Fruit fly (Drosophila melanogaster) whole organism, embryonic: ENCODE measurements around the gene caup.
A peak's percentile ranks its signal among the peaks of the same experiment; 100 is the strongest.

Experiments
- Abd-B ChIP-seq: fragments of 200-800 bp; sonication (Bioruptor generic); optimal IDR thresholded peaks from 2 replicates; lab custom pipeline; 2018; ENCODE audit warnings: missing biosample characterization, mild to moderate bottlenecking, missing genetic modification characterization, moderate library complexity
- Atf-2 ChIP-seq: fragments of 200-800 bp; sonication (Bioruptor generic); optimal IDR thresholded peaks from 2 replicates; lab custom pipeline; 2016; ENCODE audit warnings: missing biosample characterization, missing genetic modification characterization
- CG12299 ChIP-seq: fragments of 200-800 bp; sonication (Bioruptor generic); optimal IDR thresholded peaks from 2 replicates; lab custom pipeline; 2018; ENCODE audit warnings: missing biosample characterization, mild to moderate bottlenecking, missing genetic modification characterization
- CG13296 ChIP-seq: fragments of 200-800 bp; sonication (Bioruptor generic); optimal IDR thresholded peaks from 3 replicates; lab custom pipeline; 2018; ENCODE audit warnings: missing biosample characterization, mild to moderate bottlenecking, missing genetic modification characterization
- CG13775 ChIP-seq: fragments of 200-800 bp; sonication (Bioruptor generic); optimal IDR thresholded peaks from 3 replicates; lab custom pipeline; 2017; ENCODE audit warnings: missing biosample characterization, mild to moderate bottlenecking, missing genetic modification characterization
- CG13894 ChIP-seq: fragments of 200-800 bp; sonication (Bioruptor generic); optimal IDR thresholded peaks from 3 replicates; lab custom pipeline; 2018; ENCODE audit warnings: missing biosample characterization, mild to moderate bottlenecking, missing genetic modification characterization, moderate library complexity
- CG15514 ChIP-seq: fragments of 200-800 bp; sonication (Bioruptor generic); optimal IDR thresholded peaks from 3 replicates; lab custom pipeline; 2017; ENCODE audit warnings: missing biosample characterization, missing genetic modification characterization, mild to moderate bottlenecking, moderate library complexity, missing genetic modification reagents
- CG16813 ChIP-seq: fragments of 200-800 bp; sonication (Bioruptor generic); IDR thresholded peaks from 3 replicates; pipeline ENCODE4 v1.3.6; 2022; ENCODE audit warnings: missing biosample characterization, missing genetic modification characterization; ENCODE audit not compliant: partially characterized antibody
- CG17912 ChIP-seq: fragments of 200-800 bp; sonication (Bioruptor generic); optimal IDR thresholded peaks from 2 replicates; lab custom pipeline; 2018; ENCODE audit warnings: missing biosample characterization, mild to moderate bottlenecking, missing genetic modification characterization
- CG18764 ChIP-seq: fragments of 200-800 bp; sonication (Bioruptor generic); optimal IDR thresholded peaks from 3 replicates; lab custom pipeline; 2016; ENCODE audit warnings: missing biosample characterization, missing genetic modification characterization
- CG32532 ChIP-seq: fragments of 200-800 bp; sonication (Bioruptor generic); IDR thresholded peaks from 2 replicates; pipeline ENCODE4 v1.3.6; 2022; ENCODE audit warnings: missing biosample characterization, missing genetic modification characterization
- CG8281 ChIP-seq: fragments of 200-800 bp; sonication (Bioruptor generic); optimal IDR thresholded peaks from 2 replicates; lab custom pipeline; 2018; ENCODE audit warnings: missing biosample characterization, mild to moderate bottlenecking, missing genetic modification characterization, moderate library complexity
- CG9817 ChIP-seq: fragments of 200-800 bp; sonication (Bioruptor generic); optimal IDR thresholded peaks from 2 replicates; lab custom pipeline; 2018; ENCODE audit warnings: missing biosample characterization, mild to moderate bottlenecking, missing genetic modification characterization, moderate library complexity
- Chrac-16 ChIP-seq: fragments of 200-800 bp; sonication (Bioruptor generic); optimal IDR thresholded peaks from 3 replicates; lab custom pipeline; 2016; ENCODE audit warnings: missing biosample characterization, missing genetic modification characterization
- Dbx ChIP-seq: fragments of 200-800 bp; sonication (Bioruptor generic); IDR thresholded peaks from 3 replicates; pipeline ENCODE4 v1.3.6; 2022; ENCODE audit warnings: missing biosample characterization, missing genetic modification characterization
- Dek ChIP-seq: fragments of 200-800 bp; sonication (Bioruptor generic); optimal IDR thresholded peaks from 3 replicates; lab custom pipeline; 2019; ENCODE audit warnings: missing biosample characterization, mild to moderate bottlenecking, missing genetic modification characterization, moderate library complexity
- Dll ChIP-seq: fragments of 200-800 bp; sonication (Bioruptor generic); IDR thresholded peaks from 4 replicates; pipeline ENCODE4 v1.3.6; 2022; ENCODE audit warnings: missing biosample characterization, missing genetic modification characterization; ENCODE audit not compliant: partially characterized antibody
- Elba2 ChIP-seq: fragments of 200-800 bp; sonication (Bioruptor generic); optimal IDR thresholded peaks from 3 replicates; lab custom pipeline; 2016; ENCODE audit warnings: missing biosample characterization, missing genetic modification characterization
- Ets65A ChIP-seq: fragments of 200-800 bp; sonication (Bioruptor generic); peaks from one replicate; lab custom pipeline; 2016; ENCODE audit warnings: missing biosample characterization, missing genetic modification characterization
- Fer3 ChIP-seq: fragments of 200-800 bp; sonication (Bioruptor generic); optimal IDR thresholded peaks from 2 replicates; lab custom pipeline; 2018; ENCODE audit warnings: missing biosample characterization, mild to moderate bottlenecking, missing genetic modification characterization, moderate library complexity
- Hey ChIP-seq: fragments of 200-800 bp; sonication (Bioruptor generic); optimal IDR thresholded peaks from 3 replicates; lab custom pipeline; 2018; ENCODE audit warnings: missing biosample characterization, mild to moderate bottlenecking, missing genetic modification characterization
- HmgZ ChIP-seq: fragments of 200-800 bp; sonication (Bioruptor generic); optimal IDR thresholded peaks from 2 replicates; lab custom pipeline; 2018; ENCODE audit warnings: missing biosample characterization, mild to moderate bottlenecking, missing genetic modification characterization
- Hmx ChIP-seq: fragments of 200-800 bp; sonication (Bioruptor generic); optimal IDR thresholded peaks from 2 replicates; lab custom pipeline; 2016; ENCODE audit warnings: missing biosample characterization, missing genetic modification characterization
- Kr ChIP-seq: fragments of 200-800 bp; sonication (Bioruptor generic); optimal IDR thresholded peaks from 2 replicates; lab custom pipeline; 2017; ENCODE audit warnings: missing biosample characterization, mild to moderate bottlenecking, missing genetic modification characterization
- Med ChIP-seq: fragments of 200-800 bp; sonication (Bioruptor generic); peaks from one replicate; lab custom pipeline; 2016; ENCODE audit warnings: missing biosample characterization, missing genetic modification characterization, mild to moderate bottlenecking, inconsistent platforms, moderate library complexity
- NFAT ChIP-seq: fragments of 200-800 bp; sonication (Bioruptor generic); IDR thresholded peaks from 2 replicates; pipeline ENCODE4 v1.3.6; 2022; ENCODE audit warnings: missing biosample characterization, missing genetic modification characterization
- Nf-YB ChIP-seq: fragments of 200-800 bp; sonication (Bioruptor generic); optimal IDR thresholded peaks from 3 replicates; lab custom pipeline; 2019; ENCODE audit warnings: missing biosample characterization, mild to moderate bottlenecking, missing genetic modification characterization, moderate library complexity
- Spps ChIP-seq: fragments of 200-800 bp; sonication (Bioruptor generic); optimal IDR thresholded peaks from 2 replicates; lab custom pipeline; 2018; ENCODE audit warnings: missing biosample characterization, mild to moderate bottlenecking, missing genetic modification characterization
- abd-A ChIP-seq: fragments of 200-800 bp; sonication (Bioruptor generic); optimal IDR thresholded peaks from 3 replicates; lab custom pipeline; 2019; ENCODE audit warnings: missing biosample characterization, mild to moderate bottlenecking, missing genetic modification characterization, moderate library complexity
- amos ChIP-seq: fragments of 200-800 bp; sonication (Bioruptor generic); IDR thresholded peaks from 2 replicates; pipeline ENCODE4 v1.3.6; 2022; ENCODE audit warnings: missing biosample characterization, missing genetic modification characterization; ENCODE audit not compliant: partially characterized antibody
- ase ChIP-seq: fragments of 200-800 bp; sonication (Bioruptor generic); IDR thresholded peaks from 3 replicates; pipeline ENCODE4 v1.3.6; 2022; ENCODE audit warnings: missing biosample characterization, missing genetic modification characterization
- chinmo ChIP-seq: fragments of 200-800 bp; sonication (Bioruptor generic); IDR thresholded peaks from 4 replicates; pipeline ENCODE4 v1.3.6; 2022; ENCODE audit warnings: missing biosample characterization, missing genetic modification characterization; ENCODE audit not compliant: partially characterized antibody
- chm ChIP-seq: fragments of 200-800 bp; sonication (Bioruptor generic); IDR thresholded peaks from 2 replicates; pipeline ENCODE4 v1.3.6; 2022; ENCODE audit warnings: missing biosample characterization, missing genetic modification characterization
- ci ChIP-seq: fragments of 200-800 bp; sonication (Bioruptor generic); IDR thresholded peaks from 3 replicates; pipeline ENCODE4 v1.3.6; 2022; ENCODE audit warnings: missing biosample characterization, missing genetic modification characterization
- crol ChIP-seq: fragments of 200-800 bp; sonication (Bioruptor generic); IDR thresholded peaks from 2 replicates; pipeline ENCODE4 v1.3.6; 2022; ENCODE audit warnings: missing biosample characterization, missing genetic modification characterization
- eyg ChIP-seq: fragments of 200-800 bp; sonication (Bioruptor generic); optimal IDR thresholded peaks from 3 replicates; lab custom pipeline; 2016; ENCODE audit warnings: missing biosample characterization, missing genetic modification characterization
- gcm2 ChIP-seq: fragments of 200-800 bp; sonication (Bioruptor generic); optimal IDR thresholded peaks from 2 replicates; lab custom pipeline; 2016; ENCODE audit warnings: missing biosample characterization, missing genetic modification characterization
- ham ChIP-seq: fragments of 200-800 bp; sonication (Bioruptor generic); IDR thresholded peaks from 2 replicates; pipeline ENCODE4 v1.3.6; 2022; ENCODE audit warnings: missing biosample characterization, missing genetic modification characterization
- kni ChIP-seq: fragments of 200-800 bp; sonication (Bioruptor generic); optimal IDR thresholded peaks from 3 replicates; lab custom pipeline; 2017; ENCODE audit warnings: mild to moderate bottlenecking, missing biosample characterization, missing genetic modification reagents, missing genetic modification characterization
- nerfin-1 ChIP-seq: fragments of 200-800 bp; sonication (Bioruptor generic); optimal IDR thresholded peaks from 3 replicates; lab custom pipeline; 2019; ENCODE audit warnings: missing biosample characterization, mild to moderate bottlenecking, missing genetic modification characterization, moderate library complexity
- pho ChIP-seq: fragments of 200-800 bp; sonication (Bioruptor generic); optimal IDR thresholded peaks from 2 replicates; lab custom pipeline; 2016; ENCODE audit warnings: missing biosample characterization, missing genetic modification characterization
- phol ChIP-seq: fragments of 200-800 bp; sonication (Bioruptor generic); optimal IDR thresholded peaks from 3 replicates; lab custom pipeline; 2018; ENCODE audit warnings: missing biosample characterization, mild to moderate bottlenecking, missing genetic modification characterization, moderate library complexity
- pum ChIP-seq: fragments of 200-800 bp; sonication (Bioruptor generic); optimal IDR thresholded peaks from 2 replicates; lab custom pipeline; 2016; ENCODE audit warnings: missing biosample characterization, missing genetic modification characterization
- salm ChIP-seq: fragments of 200-800 bp; sonication (Bioruptor generic); optimal IDR thresholded peaks from 2 replicates; lab custom pipeline; 2018; ENCODE audit warnings: missing biosample characterization, mild to moderate bottlenecking, missing genetic modification characterization
- sens ChIP-seq: fragments of 200-800 bp; sonication (Bioruptor generic); peaks from one replicate; lab custom pipeline; 2016; ENCODE audit warnings: missing biosample characterization, missing genetic modification characterization
- sisA ChIP-seq: fragments of 200-800 bp; sonication (Bioruptor generic); IDR thresholded peaks from 2 replicates; pipeline ENCODE4 v1.3.6; 2022; ENCODE audit warnings: missing biosample characterization, missing genetic modification characterization
- so ChIP-seq: fragments of 200-800 bp; sonication (Bioruptor generic); IDR thresholded peaks from 3 replicates; pipeline ENCODE4 v1.3.6; 2022; ENCODE audit warnings: missing biosample characterization, missing genetic modification characterization

caup gene

dm6 chr3L:12639608-12639967, 30.2 kb downstream of the caup start:
- TF ChIP-seq CG17912 (GFP tag; lab: Kevin White, UChicago) (no peak), chinmo (GFP tag; lab: Robert Waterston, UW) (0 out of 4 replicates have a peak, but pooled peaks have one; percentile 50), Dll (GFP tag; lab: Robert Waterston, UW) (no peak), CG8281 (tag; lab: Kevin White, UChicago) (no peak), Hey (tag; lab: Kevin White, UChicago) (peak; percentile 7), CG16813 (GFP tag; lab: Robert Waterston, UW) (no peak), phol (tag; lab: Kevin White, UChicago) (no peak), CG18764 (GFP tag; lab: Kevin White, UChicago) (no peak), sens (GFP tag; lab: Kevin White, UChicago) (peak; percentile 23), abd-A (tag; lab: Kevin White, UChicago) (peak; percentile 72), Med (GFP tag; lab: Kevin White, UChicago) (peak; percentile 58), Ets65A (GFP tag; lab: Kevin White, UChicago) (peak; percentile 24), NFAT (GFP tag; lab: Robert Waterston, UW) (no peak), crol (GFP tag; lab: Robert Waterston, UW) (0 out of 2 replicates have a peak, but pooled peaks have one; percentile 11), pho (GFP tag; lab: Kevin White, UChicago) (no peak), Dek (tag; lab: Kevin White, UChicago) (no peak), CG9817 (tag; lab: Kevin White, UChicago) (no peak)

dm6 chr3L:12640719-12641118, 31.3 kb downstream of the caup start:
- TF ChIP-seq Abd-B (GFP tag; lab: Kevin White, UChicago) (no peak), Chrac-16 (no peak), Hey (tag; lab: Kevin White, UChicago) (peak; percentile 77), chm (GFP tag; lab: Robert Waterston, UW) (no peak), so (0 out of 3 replicates have a peak, but pooled peaks have one; percentile 9), Hmx (GFP tag; lab: Kevin White, UChicago) (no peak), ci (peak; percentile 23; the same call in 1 of the 3 replicates), CG32532 (GFP tag; lab: Robert Waterston, UW) (0 out of 2 replicates have a peak, but pooled peaks have one; percentile 25), Nf-YB (GFP tag; lab: Kevin White, UChicago) (peak; percentile 21), eyg (GFP tag; lab: Kevin White, UChicago) (no peak), CG13775 (GFP tag; lab: Kevin White, UChicago) (no peak), abd-A (tag; lab: Kevin White, UChicago) (peak; percentile 77), nerfin-1 (peak; percentile 12), CG13894 (tag; lab: Kevin White, UChicago) (peak; percentile 91), CG15514 (GFP tag; lab: Kevin White, UChicago) (no peak), Atf-2 (GFP tag; lab: Kevin White, UChicago) (no peak), gcm2 (GFP tag; lab: Kevin White, UChicago) (no peak)

dm6 chr3L:12642339-12642895, 33.0 kb downstream of the caup start:
- TF ChIP-seq Hey (tag; lab: Kevin White, UChicago) (peak; percentile 79), kni (GFP tag; lab: Kevin White, UChicago) (no peak), Fer3 (tag; lab: Kevin White, UChicago) (no peak), CG12299 (tag; lab: Kevin White, UChicago) (no peak), CG13296 (GFP tag; lab: Kevin White, UChicago) (no peak), Dbx (GFP tag; lab: Robert Waterston, UW) (no peak), crol (GFP tag; lab: Robert Waterston, UW) (no peak), CG18764 (GFP tag; lab: Kevin White, UChicago) (no peak), Dek (tag; lab: Kevin White, UChicago) (no peak), Elba2 (GFP tag; lab: Kevin White, UChicago) (no peak), HmgZ (tag; lab: Kevin White, UChicago) (no peak), salm (tag; lab: Kevin White, UChicago) (no peak), abd-A (tag; lab: Kevin White, UChicago) (peak; percentile 38), ase (GFP tag; lab: Robert Waterston, UW) (no peak), Spps (tag; lab: Kevin White, UChicago) (no peak), Kr (GFP tag; lab: Kevin White, UChicago) (peak; percentile 20), sisA (GFP tag; lab: Robert Waterston, UW) (no peak), ham (GFP tag; lab: Robert Waterston, UW) (no peak), amos (GFP tag; lab: Robert Waterston, UW) (no peak), pum (GFP tag; lab: Kevin White, UChicago) (no peak), Med (GFP tag; lab: Kevin White, UChicago) (peak; percentile 18)
